Fruit fly (Drosophila melanogaster) whole organism, wandering third instar larva: Measurements from ENCODE around the gene Spt7.

Experiments used
- Abd-B ChIP-seq: fragments of >200 bp; optimal IDR thresholded peaks from 2 replicates; lab custom pipeline; 2017; ENCODE audit warnings: missing biosample characterization, missing genetic modification characterization
- CG32264 ChIP-seq: fragments of 200-800 bp; sonication (Bioruptor generic); optimal IDR thresholded peaks from 2 replicates; lab custom pipeline; 2016; ENCODE audit warnings: missing biosample characterization, missing genetic modification characterization
- CrebA ChIP-seq: fragments of 200-800 bp; sonication (Bioruptor generic); optimal IDR thresholded peaks from 2 replicates; lab custom pipeline; 2016; ENCODE audit warnings: missing biosample characterization, mild to moderate bottlenecking, missing genetic modification characterization, borderline replicate concordance
- Hnf4 ChIP-seq: fragments of 200-800 bp; sonication (Bioruptor generic); optimal IDR thresholded peaks from 2 replicates; lab custom pipeline; 2016; ENCODE audit warnings: missing biosample characterization, mild to moderate bottlenecking, missing genetic modification characterization
- Hr83 ChIP-seq: fragments of 200-300 bp; sonication (Bioruptor generic); optimal IDR thresholded peaks from 2 replicates; lab custom pipeline; 2016; ENCODE audit warnings: missing biosample characterization, mild to moderate bottlenecking, missing genetic modification characterization, moderate library complexity; ENCODE audit not compliant: poor library complexity, severe bottlenecking
- psq ChIP-seq: fragments of 200-800 bp; sonication (Bioruptor generic); optimal IDR thresholded peaks from 3 replicates; lab custom pipeline; 2017; ENCODE audit warnings: missing biosample characterization, mild to moderate bottlenecking, missing genetic modification characterization, moderate library complexity
- tai ChIP-seq: sonication (Bioruptor generic); optimal IDR thresholded peaks from 2 replicates; lab custom pipeline; 2016; ENCODE audit warnings: missing biosample characterization, missing genetic modification characterization

dm6 chrX:17879211-17879897 lies 29.1 kb downstream of the Spt7 start:
- TF ChIP-seq CrebA (GFP tag; lab: Kevin White, UChicago), result peak; percentile 7
- peak; percentile 53 for TF ChIP-seq psq (GFP tag; lab: Kevin White, UChicago)
- TF ChIP-seq Hr83 (GFP tag; lab: Kevin White, UChicago), result no peak
- TF ChIP-seq tai (GFP tag; lab: Kevin White, UChicago), result no peak
- no peak for TF ChIP-seq CG32264 (GFP tag; lab: Kevin White, UChicago)
- TF ChIP-seq Abd-B (GFP tag; lab: Kevin White, UChicago), result no peak
- TF ChIP-seq Hnf4 (GFP tag; lab: Kevin White, UChicago), result peak; percentile 42
